Worm (Caenorhabditis elegans): ENCODE results near the gene hyls-1.

hyls-1 gene

DNA sequence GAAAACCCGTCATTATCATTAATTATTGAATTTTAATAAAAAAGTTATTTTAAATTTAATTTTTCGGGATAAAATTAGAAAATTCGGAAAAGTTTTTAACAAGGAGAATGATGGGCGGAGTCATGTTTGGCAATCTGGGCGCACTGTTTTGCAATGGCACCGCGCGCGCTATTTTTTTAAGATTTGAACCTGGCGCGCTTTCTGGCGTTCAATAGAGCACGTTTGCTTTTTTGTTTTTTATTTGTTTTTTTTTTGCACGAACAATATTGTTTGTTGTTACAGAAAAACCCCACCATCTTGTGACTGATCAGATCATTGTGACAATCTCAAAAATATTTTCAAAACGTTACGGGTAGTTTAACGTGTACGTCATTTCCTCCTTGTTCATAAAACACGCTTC is at the start of gene hyls-1 (continued):
- TF ChIP-seq ceh-100 (GFP tag; IDR thresholded peaks at IDR 0.05) (peak; percentile 74), nfyb-1 (GFP tag; IDR thresholded peaks at IDR 0.05) (peak; percentile 78), madf-6 (GFP tag; IDR thresholded peaks at IDR 0.05) (peak; percentile 88), madf-8 (GFP tag; conservative IDR thresholded peaks at IDR 0.05) (peak; percentile 64), B0035.1 (tag; optimal IDR thresholded peaks at IDR 0.05) (no peak), dpl-1 (GFP tag; optimal IDR thresholded peaks at IDR 0.05) (peak; percentile 85), ztf-22 (GFP tag; optimal IDR thresholded peaks at IDR 0.05) (no peak), Y67H2A.10 (GFP tag; conservative IDR thresholded peaks at IDR 0.05) (peak; percentile 55; the same call in 1 of the 2 replicates), ekl-4 (GFP tag; IDR thresholded peaks at IDR 0.05) (peak; percentile 63), Y53G8AR.9 (GFP tag; conservative IDR thresholded peaks at IDR 0.05) (peak; percentile 65; the same call in 1 of the 2 replicates), tlf-1 (GFP tag; optimal IDR thresholded peaks at IDR 0.05) (peak; percentile 63), fkh-3 (tag; optimal IDR thresholded peaks at IDR 0.05) (no peak), zim-3 (tag; optimal IDR thresholded peaks at IDR 0.05) (no peak), rpc-1 (optimal IDR thresholded peaks at IDR 0.05) (peak; percentile 31), rpc-1 (tag; optimal IDR thresholded peaks at IDR 0.05) (no peak), pbrm-1 (GFP tag; IDR thresholded peaks at IDR 0.05) (peak; percentile 84), K11D2.4 (GFP tag; IDR thresholded peaks at IDR 0.05) (peak; percentile 55; the same call in 1 of the 2 replicates), efl-1 (GFP tag; optimal IDR thresholded peaks at IDR 0.05) (peak; percentile 93), hmg-1.2 (GFP tag; IDR thresholded peaks at IDR 0.05) (peak; percentile 61), sdz-38 (tag; optimal IDR thresholded peaks at IDR 0.05) (no peak), nhr-80 (tag; optimal IDR thresholded peaks at IDR 0.05) (peak; percentile 19), D2030.7 (GFP tag; IDR thresholded peaks at IDR 0.05) (peak; percentile 83), lag-1 (GFP tag; IDR thresholded peaks at IDR 0.05) (no peak), aptf-2 (GFP tag; conservative IDR thresholded peaks at IDR 0.05) (no peak), hlh-12 (tag; optimal IDR thresholded peaks at IDR 0.05) (no peak), lin-54 (GFP tag; optimal IDR thresholded peaks at IDR 0.05) (peak; percentile 97), madf-3 (GFP tag; IDR thresholded peaks at IDR 0.05) (peak; percentile 89; the same call in 1 of the 2 replicates), Y53F4B.3 (GFP tag; IDR thresholded peaks at IDR 0.05) (no peak)

DNA sequence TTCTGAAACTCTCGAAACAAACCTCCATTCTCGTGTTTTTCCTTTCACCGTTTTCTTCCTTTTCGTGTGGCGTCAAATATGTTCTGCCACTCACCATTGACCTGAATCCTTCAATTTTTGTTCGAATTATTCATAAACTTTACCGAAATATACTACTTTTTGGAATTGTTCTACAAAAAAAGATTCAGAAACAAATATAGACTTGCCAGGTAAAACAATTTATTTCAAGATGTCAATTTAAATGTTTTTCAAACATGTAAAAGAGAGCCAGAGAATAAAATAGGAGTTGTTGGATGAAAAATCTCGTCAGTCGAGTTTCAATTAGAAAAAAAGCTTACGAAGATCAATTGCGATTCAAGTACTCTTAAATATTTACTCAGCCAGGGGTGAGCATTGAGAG is 43.6 kb upstream of the hyls-1 start, which contains the start of gene F09G2.8:
F09G2.8 (minus strand) TSS at position 101 of the 400 bp plus-strand sequence.
- TF ChIP-seq hrde-1 (tag; optimal IDR thresholded peaks at IDR 0.05; ENCODE audit: borderline replicate concordance) (no peak), madf-6 (GFP tag; IDR thresholded peaks at IDR 0.05) (0 out of 2 replicates have a peak, but pooled peaks have one; percentile 11)

ce11 chrV:7194818-7195217 is 42.4 kb upstream of the hyls-1 start:
- TF ChIP-seq pha-4 (tag; optimal IDR thresholded peaks at IDR 0.05) = no peak
- peak; percentile 66; the same call in 1 of the 2 replicates for TF ChIP-seq zfh-2 (GFP tag; conservative IDR thresholded peaks at IDR 0.05)
- no peak for TF ChIP-seq chd-7 (tag; optimal IDR thresholded peaks at IDR 0.05)
- no peak for TF ChIP-seq F52B5.7 (tag; optimal IDR thresholded peaks at IDR 0.05)
- no peak for TF ChIP-seq F23B12.7 (tag; optimal IDR thresholded peaks at IDR 0.05; ENCODE audit: insufficient read depth)
- 0 out of 2 replicates have a peak, but pooled peaks have one; percentile 11 for TF ChIP-seq pbrm-1 (GFP tag; IDR thresholded peaks at IDR 0.05)
- 0 out of 2 replicates have a peak, but pooled peaks have one; percentile 22 for TF ChIP-seq egrh-3 (GFP tag; IDR thresholded peaks at IDR 0.05)
- TF ChIP-seq F49E8.2 (tag; optimal IDR thresholded peaks at IDR 0.05; ENCODE audit: insufficient read depth) = no peak
- TF ChIP-seq ceh-79 (tag; optimal IDR thresholded peaks at IDR 0.05) = no peak
- no peak for TF ChIP-seq ztf-18 (tag; optimal IDR thresholded peaks at IDR 0.05)
- no peak for TF ChIP-seq ztf-3 (GFP tag; optimal IDR thresholded peaks at IDR 0.05)
- TF ChIP-seq cebp-1 (GFP tag; IDR thresholded peaks at IDR 0.05) = no peak
- no peak for TF ChIP-seq cebp-1 (tag; optimal IDR thresholded peaks at IDR 0.05)
- no peak for TF ChIP-seq B0035.1 (tag; optimal IDR thresholded peaks at IDR 0.05)
- no peak for TF ChIP-seq mes-4 (tag; optimal IDR thresholded peaks at IDR 0.05)
- TF ChIP-seq madf-3 (GFP tag; IDR thresholded peaks at IDR 0.05) = no peak
- TF ChIP-seq efl-1 (GFP tag; optimal IDR thresholded peaks at IDR 0.05) = no peak
- TF ChIP-seq Y95B8A.8 (GFP tag; IDR thresholded peaks at IDR 0.05) = no peak
- TF ChIP-seq rcor-1 (GFP tag; IDR thresholded peaks at IDR 0.05) = no peak
- TF ChIP-seq madf-10 (tag; optimal IDR thresholded peaks at IDR 0.05) = no peak
- TF ChIP-seq tbx-9 (tag; optimal IDR thresholded peaks at IDR 0.05; ENCODE audit: borderline replicate concordance) = no peak
- TF ChIP-seq hmg-1.2 (GFP tag; IDR thresholded peaks at IDR 0.05) = no peak
- TF ChIP-seq him-1 (tag; optimal IDR thresholded peaks at IDR 0.05) = no peak

Data from whole organism, young adult.